Fruit fly (Drosophila melanogaster): ENCODE measurements around the gene Ca-beta.
A peak's percentile ranks its signal among the peaks of the same experiment; 100 is the strongest.

Ca-beta gene

DNA sequence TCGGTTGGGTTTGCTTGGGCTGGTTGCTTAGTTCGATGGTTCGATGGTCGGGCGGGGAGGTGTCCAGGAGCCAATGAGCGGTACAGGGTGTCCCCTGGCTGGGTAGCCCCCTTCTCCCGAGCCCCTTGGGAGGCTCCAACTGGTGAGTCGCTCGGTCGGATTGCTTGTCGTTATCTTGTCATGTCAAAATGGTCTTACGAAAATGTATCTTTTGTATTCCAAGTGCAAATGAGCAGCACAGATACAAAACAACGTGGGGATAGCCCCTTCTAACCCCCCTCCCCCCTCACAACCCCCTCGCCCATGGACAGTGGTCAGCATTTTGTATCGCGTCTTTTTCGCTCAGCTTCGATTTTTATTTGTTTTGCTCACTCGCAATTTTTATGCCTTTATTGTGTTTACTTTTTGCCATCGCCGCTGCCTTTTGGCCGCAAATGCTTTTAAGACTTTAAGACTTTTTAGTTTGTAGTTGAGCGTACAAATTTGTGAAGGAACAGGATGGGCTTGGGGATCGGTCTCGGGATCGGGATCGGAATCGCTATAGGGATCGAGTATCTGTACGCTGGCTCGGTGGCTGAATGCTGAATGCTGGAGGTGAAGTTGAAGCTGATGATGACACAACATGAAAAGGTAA is 20.6 kb downstream of the Ca-beta start:
- TF ChIP-seq EcR (GFP tag; optimal IDR thresholded peaks at IDR 0.05) (peak; percentile 68), D1 (tag; optimal IDR thresholded peaks at IDR 0.05) (no peak), CG8159 (tag; optimal IDR thresholded peaks at IDR 0.05) (no peak), CG8301 (tag; optimal IDR thresholded peaks at IDR 0.05) (no peak), CG34367 (tag; optimal IDR thresholded peaks at IDR 0.05) (no peak), CG9948 (tag; optimal IDR thresholded peaks at IDR 0.05) (no peak), fd96Ca (GFP tag; IDR thresholded peaks at IDR 0.05) (peak; percentile 57; the same call in 2 of the 3 replicates), CG15710 (tag; optimal IDR thresholded peaks at IDR 0.05) (no peak), rn (GFP tag; IDR thresholded peaks at IDR 0.05) (no peak), CG10348 (GFP tag; IDR thresholded peaks at IDR 0.05) (0 out of 2 replicates have a peak, but pooled peaks have one; percentile 14), CG13204 (GFP tag; optimal IDR thresholded peaks at IDR 0.05) (peak; percentile 33), CG17806 (tag; optimal IDR thresholded peaks at IDR 0.05) (no peak), Pif1B (GFP tag; optimal IDR thresholded peaks at IDR 0.05) (no peak), CG4496 (GFP tag; IDR thresholded peaks at IDR 0.05) (peak; percentile 51; the same call in 1 of the 3 replicates), Ets98B (GFP tag; IDR thresholded peaks at IDR 0.05) (no peak)

DNA sequence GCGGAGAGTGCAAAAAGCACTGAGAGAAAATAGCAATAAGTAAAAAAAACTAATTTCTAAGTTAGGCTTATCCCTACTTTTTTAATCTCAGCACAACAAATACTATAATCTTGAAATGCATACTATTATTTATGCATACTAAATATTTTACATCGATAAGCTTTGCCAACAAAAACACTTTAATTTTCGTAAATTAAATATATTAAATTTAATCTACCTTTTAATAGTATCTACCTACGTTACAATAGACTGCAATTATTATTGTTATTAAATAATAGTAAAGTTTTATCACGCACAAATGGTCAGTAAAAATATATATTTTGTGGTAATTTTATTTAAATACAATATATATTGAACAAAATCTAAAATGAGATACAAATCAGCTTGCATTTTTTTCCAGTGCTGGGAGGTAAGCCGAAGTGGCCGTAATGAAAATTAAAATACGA is 21.2 kb downstream of the Ca-beta start:
- TF ChIP-seq D1 (tag; optimal IDR thresholded peaks at IDR 0.05) (peak; percentile 82), CG14655 (GFP tag; optimal IDR thresholded peaks at IDR 0.05) (peak; percentile 76), Ets98B (GFP tag; IDR thresholded peaks at IDR 0.05) (no peak), CG17806 (tag; optimal IDR thresholded peaks at IDR 0.05) (peak; percentile 86), CG34367 (tag; optimal IDR thresholded peaks at IDR 0.05) (peak; percentile 82), CG32121 (GFP tag; IDR thresholded peaks at IDR 0.05) (no peak), CG8301 (tag; optimal IDR thresholded peaks at IDR 0.05) (peak; percentile 47), gl (tag; optimal IDR thresholded peaks at IDR 0.05) (peak; percentile 48), Pif1A (GFP tag; optimal IDR thresholded peaks at IDR 0.05) (no peak), CG9948 (tag; optimal IDR thresholded peaks at IDR 0.05) (peak; percentile 91), CG8159 (tag; optimal IDR thresholded peaks at IDR 0.05) (peak; percentile 96), Snoo (tag; optimal IDR thresholded peaks at IDR 0.05) (peak; percentile 81), CG15710 (tag; optimal IDR thresholded peaks at IDR 0.05) (peak; percentile 94), Pif1B (GFP tag; optimal IDR thresholded peaks at IDR 0.05) (peak; percentile 24), fd96Ca (GFP tag; IDR thresholded peaks at IDR 0.05) (no peak)

DNA sequence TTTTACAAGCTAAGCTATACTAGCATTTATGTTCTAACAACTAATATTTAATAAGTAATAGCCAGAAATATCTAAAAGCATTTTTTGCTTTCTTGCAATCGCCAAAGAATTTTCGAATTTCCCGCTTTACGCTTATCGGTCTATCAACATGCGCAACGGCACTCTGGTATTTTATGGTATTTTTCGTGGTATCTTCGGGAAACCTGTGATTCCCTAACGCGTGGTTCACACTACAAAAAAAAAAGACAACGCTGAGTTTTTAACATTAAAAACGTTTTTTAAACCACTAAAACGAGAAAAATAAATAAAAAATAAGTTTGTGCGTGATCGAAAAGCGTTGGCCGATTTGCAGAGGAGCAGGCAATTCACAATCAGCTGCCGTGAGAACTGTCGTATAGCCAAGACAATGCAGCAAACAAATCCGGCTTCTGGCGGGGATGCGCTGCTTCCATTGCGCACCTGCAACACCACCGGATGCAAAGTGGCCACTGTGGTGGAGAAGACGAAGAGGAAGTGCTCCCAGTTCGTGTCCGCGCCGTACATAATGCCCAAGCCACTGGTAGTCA is 24.4 kb downstream of the Ca-beta start, which contains the start of gene Boh2:
Gene Boh2, plus strand, starts transcription at position 207 of the 566 bp plus-strand sequence.
- TF ChIP-seq CG4496 (GFP tag; IDR thresholded peaks at IDR 0.05) = 0 out of 3 replicates have a peak, but pooled peaks have one; percentile 26
- TF ChIP-seq gl (tag; optimal IDR thresholded peaks at IDR 0.05) = no peak
- TF ChIP-seq CG32121 (GFP tag; IDR thresholded peaks at IDR 0.05) = no peak
- TF ChIP-seq CG9948 (tag; optimal IDR thresholded peaks at IDR 0.05) = peak; percentile 12
- peak; percentile 20 for TF ChIP-seq CG8159 (tag; optimal IDR thresholded peaks at IDR 0.05)
- no peak for TF ChIP-seq CG13204 (GFP tag; optimal IDR thresholded peaks at IDR 0.05)
- no peak for TF ChIP-seq D1 (tag; optimal IDR thresholded peaks at IDR 0.05)
- no peak for TF ChIP-seq CG8301 (tag; optimal IDR thresholded peaks at IDR 0.05)
- TF ChIP-seq rn (GFP tag; IDR thresholded peaks at IDR 0.05) = no peak

DNA sequence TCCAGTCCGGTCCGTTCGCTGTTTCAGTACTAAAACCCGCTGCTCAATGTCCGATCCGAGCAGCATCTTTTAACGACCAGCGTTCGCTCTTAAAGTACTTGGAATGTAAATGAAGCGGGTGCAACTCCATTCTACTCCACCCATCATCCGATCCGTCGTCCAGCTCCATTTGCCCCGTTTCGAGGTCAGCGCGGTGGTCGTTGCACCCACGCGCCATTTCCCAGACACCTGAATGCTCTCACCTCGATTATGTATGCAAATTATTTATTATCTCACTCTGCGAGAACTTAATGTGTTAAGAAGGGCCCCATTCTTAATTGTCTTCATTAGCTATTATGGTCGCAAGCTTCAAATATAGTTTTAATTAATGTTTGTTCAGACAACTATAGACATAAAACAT is 25.0 kb downstream of the Ca-beta start:
- TF ChIP-seq CG34367 (tag; optimal IDR thresholded peaks at IDR 0.05) = no peak
- no peak for TF ChIP-seq CG32121 (GFP tag; IDR thresholded peaks at IDR 0.05)
- TF ChIP-seq EcR (GFP tag; optimal IDR thresholded peaks at IDR 0.05) = peak; percentile 95

DNA sequence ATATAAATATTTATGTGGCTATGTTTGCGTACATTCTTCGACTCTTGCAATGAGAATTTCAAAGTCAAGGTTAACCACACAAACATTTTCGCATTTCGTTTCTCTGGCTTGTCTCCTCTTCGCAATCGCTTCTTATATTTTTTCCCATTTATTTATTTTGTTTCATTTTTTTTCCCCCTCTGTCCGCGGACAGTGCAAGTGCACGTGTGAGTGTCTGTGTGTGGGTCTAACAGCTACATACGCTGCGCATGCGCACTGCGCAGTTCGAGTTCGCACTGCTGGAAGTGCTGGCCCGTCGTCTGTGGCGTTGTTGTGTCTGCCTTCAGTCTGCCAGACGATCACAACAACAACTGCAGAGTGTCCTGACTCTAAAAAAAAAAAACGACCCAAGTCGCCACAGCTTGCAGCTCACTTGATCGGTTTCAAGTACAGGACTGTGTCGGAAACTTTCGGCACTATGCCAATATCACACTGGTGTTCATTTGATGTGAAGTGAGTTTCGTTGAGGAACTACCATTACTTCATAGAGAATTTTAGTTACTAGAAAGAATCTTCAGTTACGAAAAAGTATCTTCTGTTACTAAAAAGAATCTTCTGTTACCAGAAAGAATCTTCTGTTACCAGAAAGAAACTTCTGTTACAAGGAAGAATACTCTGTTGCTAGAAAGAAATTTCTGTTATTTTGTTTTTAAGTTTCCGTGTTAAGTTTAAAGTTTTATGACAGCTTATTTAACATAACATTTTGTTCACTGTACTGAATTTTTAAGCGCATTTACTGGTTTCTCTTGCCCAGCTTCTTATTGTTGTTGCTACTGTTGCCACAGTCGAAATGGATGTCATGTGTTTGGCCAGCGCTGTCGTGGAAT is 27.7 kb downstream of the Ca-beta start:
- TF ChIP-seq EcR (GFP tag; optimal IDR thresholded peaks at IDR 0.05) (peak; percentile 59), CG15710 (tag; optimal IDR thresholded peaks at IDR 0.05) (peak; percentile 24), CG10348 (GFP tag; IDR thresholded peaks at IDR 0.05) (no peak), CG17806 (tag; optimal IDR thresholded peaks at IDR 0.05) (no peak), CG8159 (tag; optimal IDR thresholded peaks at IDR 0.05) (no peak), Pif1B (GFP tag; optimal IDR thresholded peaks at IDR 0.05) (no peak), CG4496 (GFP tag; IDR thresholded peaks at IDR 0.05) (peak; percentile 79), CG13204 (GFP tag; optimal IDR thresholded peaks at IDR 0.05) (peak; percentile 70), CG9948 (tag; optimal IDR thresholded peaks at IDR 0.05) (no peak), Snoo (tag; optimal IDR thresholded peaks at IDR 0.05) (peak; percentile 38), gl (tag; optimal IDR thresholded peaks at IDR 0.05) (peak; percentile 36), CG32121 (GFP tag; IDR thresholded peaks at IDR 0.05) (0 out of 2 replicates have a peak, but pooled peaks have one; percentile 19), Ets98B (GFP tag; IDR thresholded peaks at IDR 0.05) (no peak; the same call in 1 of the 2 replicates), CG8301 (tag; optimal IDR thresholded peaks at IDR 0.05) (no peak), CG14655 (GFP tag; optimal IDR thresholded peaks at IDR 0.05) (no peak)
